Fruit fly (Drosophila melanogaster) whole organism, pupa: ENCODE measurements around the gene Sqor.
A peak's percentile ranks its signal among the peaks of the same experiment; 100 is the strongest.

Experiments used
- CG10348 ChIP-seq: fragments of 200-800 bp; sonication (Bioruptor generic); IDR thresholded peaks from 2 replicates; pipeline ENCODE4 v1.3.6; 2022; ENCODE audit warnings: missing biosample characterization, missing genetic modification characterization
- CG12605 ChIP-seq: fragments of 200-800 bp; sonication (Bioruptor generic); IDR thresholded peaks from 2 replicates; pipeline ENCODE4 v1.3.6; 2022; ENCODE audit warnings: missing biosample characterization, missing genetic modification characterization
- CG15710 ChIP-seq: fragments of 200-800 bp; sonication (Bioruptor generic); optimal IDR thresholded peaks from 2 replicates; lab custom pipeline; 2018; ENCODE audit warnings: missing biosample characterization, mild to moderate bottlenecking, missing genetic modification characterization, moderate library complexity
- CG17806 ChIP-seq: fragments of 200-800 bp; sonication (Bioruptor generic); optimal IDR thresholded peaks from 2 replicates; lab custom pipeline; 2018; ENCODE audit warnings: missing biosample characterization, mild to moderate bottlenecking, missing genetic modification characterization, moderate library complexity
- CG32121 ChIP-seq: fragments of 200-800 bp; sonication (Bioruptor generic); IDR thresholded peaks from 2 replicates; pipeline ENCODE4 v1.3.6; 2022; ENCODE audit warnings: missing biosample characterization, missing genetic modification characterization
- CG34367 ChIP-seq: fragments of 200-800 bp; sonication (Bioruptor generic); optimal IDR thresholded peaks from 2 replicates; lab custom pipeline; 2018; ENCODE audit warnings: missing biosample characterization, mild to moderate bottlenecking, missing genetic modification characterization
- CG4496 ChIP-seq: fragments of 200-800 bp; sonication (Bioruptor generic); IDR thresholded peaks from 3 replicates; pipeline ENCODE4 v1.3.6; 2022; ENCODE audit warnings: missing biosample characterization, missing genetic modification characterization
- CG8159 ChIP-seq: fragments of 200-800 bp; sonication (Bioruptor generic); optimal IDR thresholded peaks from 3 replicates; lab custom pipeline; 2018; ENCODE audit warnings: missing biosample characterization, mild to moderate bottlenecking, missing genetic modification characterization, moderate library complexity
- CG8301 ChIP-seq: fragments of 200-800 bp; sonication (Bioruptor generic); optimal IDR thresholded peaks from 2 replicates; lab custom pipeline; 2018; ENCODE audit warnings: missing biosample characterization, mild to moderate bottlenecking, missing genetic modification characterization
- CG9948 ChIP-seq: fragments of 200-800 bp; sonication (Bioruptor generic); optimal IDR thresholded peaks from 2 replicates; lab custom pipeline; 2018; ENCODE audit warnings: missing biosample characterization, mild to moderate bottlenecking, missing genetic modification characterization, moderate library complexity
- D1 ChIP-seq: fragments of 200-800 bp; sonication (Bioruptor generic); optimal IDR thresholded peaks from 2 replicates; lab custom pipeline; 2018; ENCODE audit warnings: missing biosample characterization, mild to moderate bottlenecking, missing genetic modification characterization, moderate library complexity
- Ets98B ChIP-seq: fragments of 200-800 bp; sonication (Bioruptor generic); IDR thresholded peaks from 2 replicates; pipeline ENCODE4 v1.3.6; 2022; ENCODE audit warnings: missing biosample characterization, missing genetic modification characterization
- Pif1B ChIP-seq: fragments of 200-800 bp; sonication (Bioruptor generic); optimal IDR thresholded peaks from 3 replicates; lab custom pipeline; 2016; ENCODE audit warnings: missing biosample characterization, missing genetic modification characterization
- fd96Ca ChIP-seq: fragments of 200-800 bp; sonication (Bioruptor generic); IDR thresholded peaks from 3 replicates; pipeline ENCODE4 v1.3.6; 2022; ENCODE audit warnings: missing biosample characterization, missing genetic modification characterization

- TF ChIP-seq fd96Ca, result 0 out of 3 replicates have a peak, but pooled peaks have one; percentile 10
- no peak for TF ChIP-seq CG9948 (tag; lab: Kevin White, UChicago)
- no peak for TF ChIP-seq Pif1B (GFP tag; lab: Kevin White, UChicago)
- peak; percentile 6; the same call in 1 of the 2 replicates for TF ChIP-seq Ets98B (GFP tag; lab: Robert Waterston, UW)
- TF ChIP-seq CG10348, result no peak
- no peak for TF ChIP-seq D1 (tag; lab: Kevin White, UChicago)
- no peak for TF ChIP-seq CG8301 (tag; lab: Kevin White, UChicago)
- TF ChIP-seq CG34367 (tag; lab: Kevin White, UChicago), result no peak
- TF ChIP-seq CG15710, result no peak
- no peak for TF ChIP-seq CG8159 (tag; lab: Kevin White, UChicago)
- no peak for TF ChIP-seq CG32121
- no peak for TF ChIP-seq CG17806
- no peak for TF ChIP-seq CG4496 (GFP tag; lab: Robert Waterston, UW)
- TF ChIP-seq CG12605 (GFP tag; lab: Robert Waterston, UW), result no peak
Measured at dm6 chr3L:4253611-4254300, 13.8 kb downstream of the Sqor start.
